Fruit fly (Drosophila melanogaster) Kc167 (cell line): ENCODE data around the gene smog.

Experiments
- h ChIP-seq: fragments of >200 bp; optimal IDR thresholded peaks from 3 replicates; lab custom pipeline; 2018; ENCODE audit warnings: missing external identifiers
- psq ChIP-seq: fragments of >200 bp; optimal IDR thresholded peaks from 2 replicates; lab custom pipeline; 2017; ENCODE audit warnings: missing external identifiers
- ttk ChIP-seq: sonication (Bioruptor generic); optimal IDR thresholded peaks from 2 replicates; lab custom pipeline; 2017; ENCODE audit warnings: missing external identifiers

DNA sequence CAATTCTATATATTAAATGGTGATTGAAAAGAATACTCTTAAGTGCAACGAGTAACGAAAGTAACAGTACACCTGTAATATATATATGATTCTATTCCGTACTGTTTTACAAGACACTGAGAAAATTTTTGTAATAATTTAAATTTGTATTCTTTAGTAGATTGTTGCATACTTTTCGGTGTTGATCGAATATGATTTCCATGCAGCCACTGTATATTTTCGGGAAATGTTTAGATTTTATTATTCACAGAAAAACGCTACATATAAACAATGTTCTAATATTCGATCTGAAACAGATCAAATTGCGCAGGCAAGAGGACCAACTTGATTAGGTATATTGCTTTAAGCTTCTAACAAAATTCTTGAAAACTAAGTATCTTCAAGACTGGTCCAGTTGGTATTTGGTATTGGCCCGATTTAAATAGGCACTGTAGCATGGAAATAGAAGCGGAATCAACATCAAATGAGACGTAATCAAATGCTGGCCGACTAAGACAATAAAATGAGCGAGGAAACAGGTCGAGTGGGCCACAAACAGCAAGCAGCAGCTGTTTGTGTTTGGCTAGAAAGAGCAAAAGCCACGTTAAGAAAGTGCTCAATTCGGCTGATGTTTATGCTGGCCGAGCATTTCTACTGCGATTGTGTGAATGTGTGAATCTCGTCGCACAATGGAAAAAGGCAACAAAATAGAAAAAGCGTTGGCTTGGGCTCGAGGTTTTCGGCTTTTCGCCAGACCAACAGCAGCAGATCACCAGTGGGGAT lies 40.2 kb upstream of the smog start, which contains the start of gene CG15629:
- no peak for TF ChIP-seq h (lab: Kevin White, UChicago)
- TF ChIP-seq psq (lab: Kevin White, UChicago), result no peak
- TF ChIP-seq ttk (lab: Kevin White, UChicago), result no peak
